Worm (Caenorhabditis elegans) whole organism, L4 larva: ENCODE measurements around the gene D1054.19.

ENCODE experiments used
- Y105C5A.15 ChIP-seq: fragments of 200-800 bp; sonication (Bioruptor generic); IDR thresholded peaks from 2 replicates; pipeline ENCODE4 v1.3.6; 2022; ENCODE audit warnings: missing genetic modification characterization, missing compliant biosample characterization
- Y75B8A.6 ChIP-seq: fragments of 200-800 bp; sonication (Bioruptor generic); IDR thresholded peaks from 2 replicates; pipeline ENCODE4 v1.3.6; 2022; ENCODE audit warnings: missing genetic modification reagents, missing genetic modification characterization, missing compliant biosample characterization
- aha-1 ChIP-seq: fragments of 150-350 bp; peaks from one replicate; lab custom pipeline; 2014; ENCODE audit warnings: missing biosample characterization, missing genetic modification characterization
- aly-2 ChIP-seq: sonication (generic microtip); optimal IDR thresholded peaks from 2 replicates; lab custom pipeline; 2018; ENCODE audit warnings: missing biosample characterization, missing genetic modification characterization
- ceh-20 ChIP-seq: fragments of 200-800 bp; sonication (Bioruptor generic); IDR thresholded peaks from 2 replicates; pipeline ENCODE4 v1.3.6; 2022; ENCODE audit warnings: missing genetic modification reagents, missing genetic modification characterization, missing compliant biosample characterization
- ceh-82 ChIP-seq: sonication (generic microtip); optimal IDR thresholded peaks from 2 replicates; lab custom pipeline; 2017; ENCODE audit warnings: missing biosample characterization, missing genetic modification characterization
- ces-1 ChIP-seq: fragments of 150-350 bp; sonication (generic microtip); optimal IDR thresholded peaks from 4 replicates; lab custom pipeline; 2014; ENCODE audit warnings: missing biosample characterization, missing genetic modification reagents, missing genetic modification characterization
- ctbp-1 ChIP-seq: fragments of 200-800 bp; sonication (Bioruptor generic); IDR thresholded peaks from 2 replicates; pipeline ENCODE4 v1.3.6; 2022; ENCODE audit warnings: missing genetic modification reagents, missing genetic modification characterization, missing compliant biosample characterization
- daf-12 ChIP-seq: fragments of 150-350 bp; optimal IDR thresholded peaks from 2 replicates; lab custom pipeline; 2014; ENCODE audit warnings: missing biosample characterization, missing genetic modification reagents, missing genetic modification characterization
- daf-16 ChIP-seq, 3 experiments: sonication (generic microtip); optimal IDR thresholded peaks; 2 replicates each; lab custom pipeline; 2016 to 2017; ENCODE audit warnings: missing genetic modification characterization in 3 of 3, missing genetic modification reagents in 3 of 3, mild to moderate bottlenecking in 2 of 3, missing compliant biosample characterization in 2 of 3, missing biosample characterization in 1 of 3, moderate library complexity in 1 of 3
- daf-19 ChIP-seq: fragments of 200-800 bp; sonication (Bioruptor generic); conservative IDR thresholded peaks from 2 replicates; pipeline ENCODE4 v1.3.6; 2022; ENCODE audit warnings: missing genetic modification characterization, missing compliant biosample characterization
- daf-8 ChIP-seq: fragments of 200-800 bp; sonication (Bioruptor generic); IDR thresholded peaks from 2 replicates; pipeline ENCODE4 v1.3.6; 2022; ENCODE audit warnings: missing genetic modification characterization, missing compliant biosample characterization
- dmd-6 ChIP-seq: fragments of 200-800 bp; sonication (Bioruptor generic); IDR thresholded peaks from 2 replicates; pipeline ENCODE4 v1.3.6; 2022; ENCODE audit warnings: missing genetic modification reagents, missing genetic modification characterization, missing compliant biosample characterization
- dmd-8 ChIP-seq: fragments of 200-800 bp; sonication (Bioruptor generic); IDR thresholded peaks from 2 replicates; pipeline ENCODE4 v1.3.6; 2022; ENCODE audit warnings: missing genetic modification characterization, missing compliant biosample characterization
- dmd-9 ChIP-seq: fragments of 200-800 bp; sonication (Bioruptor generic); IDR thresholded peaks from 2 replicates; pipeline ENCODE4 v1.3.6; 2022; ENCODE audit warnings: missing genetic modification reagents, missing genetic modification characterization, missing compliant biosample characterization
- dpl-1 ChIP-seq: fragments of 150-350 bp; optimal IDR thresholded peaks from 2 replicates; lab custom pipeline; 2014; ENCODE audit warnings: missing biosample characterization, missing genetic modification reagents, missing genetic modification characterization
- duxl-1 ChIP-seq: sonication (generic microtip); optimal IDR thresholded peaks from 2 replicates; lab custom pipeline; 2016; ENCODE audit warnings: mild to moderate bottlenecking, missing genetic modification characterization, moderate library complexity, missing compliant biosample characterization; ENCODE audit not compliant: poor library complexity
- dve-1 ChIP-seq: sonication (generic microtip); optimal IDR thresholded peaks from 2 replicates; lab custom pipeline; 2017; ENCODE audit warnings: antibody characterized with exemption, mild to moderate bottlenecking, missing genetic modification characterization, missing compliant biosample characterization; ENCODE audit not compliant: insufficient read depth
- egl-27 ChIP-seq: sonication (generic microtip); optimal IDR thresholded peaks from 3 replicates; lab custom pipeline; 2017; ENCODE audit warnings: missing biosample characterization, missing genetic modification reagents, missing genetic modification characterization
- hlh-11 ChIP-seq: fragments of 200-800 bp; sonication (Bioruptor generic); optimal IDR thresholded peaks from 2 replicates; lab custom pipeline; 2018; ENCODE audit warnings: mild to moderate bottlenecking, missing genetic modification characterization, missing compliant biosample characterization
- hlh-30 ChIP-seq: sonication (generic microtip); optimal IDR thresholded peaks from 2 replicates; lab custom pipeline; 2017; ENCODE audit warnings: antibody characterized with exemption, mild to moderate bottlenecking, missing genetic modification characterization, missing compliant biosample characterization; ENCODE audit not compliant: insufficient read depth
- lim-7 ChIP-seq: fragments of 200-800 bp; sonication (Bioruptor generic); IDR thresholded peaks from 2 replicates; pipeline ENCODE4 v1.3.6; 2022; ENCODE audit warnings: missing genetic modification characterization, missing compliant biosample characterization
- lin-1 ChIP-seq: fragments of 200-800 bp; sonication (Bioruptor generic); IDR thresholded peaks from 2 replicates; pipeline ENCODE4 v1.3.6; 2022; ENCODE audit warnings: missing genetic modification reagents, missing genetic modification characterization, missing compliant biosample characterization
- lin-29 ChIP-seq: fragments of 200-800 bp; sonication (Bioruptor generic); IDR thresholded peaks from 2 replicates; pipeline ENCODE4 v1.3.6; 2022; ENCODE audit warnings: missing genetic modification reagents, missing genetic modification characterization, missing compliant biosample characterization
- lin-39 ChIP-seq: fragments of 150-350 bp; optimal IDR thresholded peaks from 2 replicates; lab custom pipeline; 2014; ENCODE audit warnings: missing biosample characterization, missing genetic modification reagents, missing genetic modification characterization
- mdl-1 ChIP-seq, 2 experiments: fragments of 150-350 bp in 1 of 2; sonication (generic microtip) in 1 of 2; optimal IDR thresholded peaks; 2 replicates each; lab custom pipeline; 2014 to 2017; ENCODE audit warnings: missing biosample characterization in 2 of 2, missing genetic modification characterization in 2 of 2
- mdt-29 ChIP-seq: fragments of 200-800 bp; sonication (Bioruptor generic); IDR thresholded peaks from 2 replicates; pipeline ENCODE4 v1.3.6; 2022; ENCODE audit warnings: missing genetic modification reagents, missing genetic modification characterization, missing compliant biosample characterization
- mes-2 ChIP-seq: sonication (generic microtip); optimal IDR thresholded peaks from 2 replicates; lab custom pipeline; 2016; ENCODE audit warnings: missing genotype, mild to moderate bottlenecking, missing genetic modification characterization, missing compliant biosample characterization; ENCODE audit not compliant: poor library complexity, severe bottlenecking
- mxl-2 ChIP-seq: fragments of 200-800 bp; sonication (Bioruptor generic); conservative IDR thresholded peaks from 2 replicates; pipeline ENCODE4 v1.3.6; 2022; ENCODE audit warnings: missing genetic modification reagents, missing genetic modification characterization, missing compliant biosample characterization
- nhr-102 ChIP-seq: sonication (generic microtip); optimal IDR thresholded peaks from 2 replicates; lab custom pipeline; 2016; ENCODE audit warnings: mild to moderate bottlenecking, missing genetic modification characterization, moderate library complexity, missing compliant biosample characterization
- nhr-237 ChIP-seq: sonication (generic microtip); optimal IDR thresholded peaks from 2 replicates; lab custom pipeline; 2017; ENCODE audit warnings: missing biosample characterization, missing genetic modification characterization
- nhr-28 ChIP-seq: fragments of 150-350 bp; optimal IDR thresholded peaks from 2 replicates; lab custom pipeline; 2014; ENCODE audit warnings: missing biosample characterization, missing genetic modification characterization
- nhr-41 ChIP-seq: fragments of 200-800 bp; sonication (Bioruptor generic); IDR thresholded peaks from 2 replicates; pipeline ENCODE4 v1.3.6; 2022; ENCODE audit warnings: missing genetic modification reagents, missing genetic modification characterization, missing compliant biosample characterization
- nhr-42 ChIP-seq: fragments of 200-800 bp; sonication (Bioruptor generic); IDR thresholded peaks from 2 replicates; pipeline ENCODE4 v1.3.6; 2022; ENCODE audit warnings: missing genetic modification characterization, missing compliant biosample characterization
- nhr-48 ChIP-seq: sonication (generic microtip); optimal IDR thresholded peaks from 2 replicates; lab custom pipeline; 2016; ENCODE audit warnings: mild to moderate bottlenecking, missing genetic modification characterization, missing compliant biosample characterization
- nhr-6 ChIP-seq: fragments of 150-350 bp; optimal IDR thresholded peaks from 2 replicates; lab custom pipeline; 2014; ENCODE audit warnings: missing biosample characterization, missing genetic modification characterization
- nhr-76 ChIP-seq: fragments of 150-350 bp; optimal IDR thresholded peaks from 2 replicates; lab custom pipeline; 2014; ENCODE audit warnings: missing biosample characterization, missing genetic modification characterization
- nhr-77 ChIP-seq: fragments of 150-350 bp; optimal IDR thresholded peaks from 2 replicates; lab custom pipeline; 2014; ENCODE audit warnings: missing biosample characterization, missing genetic modification characterization
- pha-4 ChIP-seq, 2 experiments: fragments of 150-350 bp in 1 of 2; fragments of 200-800 bp in 1 of 2; sonication (Bioruptor generic) in 1 of 2; IDR thresholded peaks in 1 of 2; optimal IDR thresholded peaks in 1 of 2; 2 replicates each; pipeline versions ENCODE4 v1.3.6 to Lab custom; 2014 to 2022; ENCODE audit warnings: missing genetic modification characterization in 2 of 2, missing genetic modification reagents in 2 of 2, missing biosample characterization in 1 of 2, missing compliant biosample characterization in 1 of 2
- php-3 ChIP-seq: fragments of 200-800 bp; sonication (Bioruptor generic); IDR thresholded peaks from 2 replicates; pipeline ENCODE4 v1.3.6; 2022; ENCODE audit warnings: missing genetic modification reagents, missing genetic modification characterization, missing compliant biosample characterization
- pqm-1 ChIP-seq: sonication (generic microtip); optimal IDR thresholded peaks from 2 replicates; lab custom pipeline; 2017; ENCODE audit warnings: missing biosample characterization, missing genetic modification characterization
- rbr-2 ChIP-seq: sonication (generic microtip); optimal IDR thresholded peaks from 2 replicates; lab custom pipeline; 2016; ENCODE audit warnings: missing genotype, missing genetic modification characterization, missing compliant biosample characterization
- saeg-2 ChIP-seq: fragments of 200-800 bp; sonication (Bioruptor generic); IDR thresholded peaks from 2 replicates; pipeline ENCODE4 v1.3.6; 2022; ENCODE audit warnings: missing genetic modification reagents, missing genetic modification characterization, missing compliant biosample characterization
- sdz-12 ChIP-seq: fragments of 200-800 bp; sonication (Bioruptor generic); optimal IDR thresholded peaks from 2 replicates; lab custom pipeline; 2018; ENCODE audit warnings: mild to moderate bottlenecking, missing genetic modification characterization, missing compliant biosample characterization
- spr-3 ChIP-seq: fragments of 200-800 bp; sonication (Bioruptor generic); optimal IDR thresholded peaks from 2 replicates; lab custom pipeline; 2018; ENCODE audit warnings: mild to moderate bottlenecking, missing genetic modification characterization, missing compliant biosample characterization
- tag-97 ChIP-seq: fragments of 200-800 bp; sonication (Bioruptor generic); IDR thresholded peaks from 2 replicates; pipeline ENCODE4 v1.3.6; 2022; ENCODE audit warnings: missing genetic modification characterization, missing compliant biosample characterization
- unc-62 ChIP-seq, 3 experiments: fragments of 150-350 bp in 1 of 3; sonication (generic microtip); optimal IDR thresholded peaks in 2 of 3; peaks in 1 of 3; 1 replicate in 1 of 3; 2 replicates in 2 of 3; lab custom pipeline; 2014 to 2017; ENCODE audit warnings: missing biosample characterization in 3 of 3, missing genetic modification characterization in 3 of 3, missing genetic modification reagents in 3 of 3, missing genotype in 1 of 3
- vab-7 ChIP-seq: fragments of 200-800 bp; sonication (Bioruptor generic); IDR thresholded peaks from 2 replicates; pipeline ENCODE4 v1.3.6; 2022; ENCODE audit warnings: missing genetic modification reagents, missing genetic modification characterization, missing compliant biosample characterization
- zag-1 ChIP-seq: fragments of 150-350 bp; optimal IDR thresholded peaks from 2 replicates; lab custom pipeline; 2014; ENCODE audit warnings: missing biosample characterization, missing genetic modification characterization
- ztf-11 ChIP-seq: fragments of 150-350 bp; optimal IDR thresholded peaks from 2 replicates; lab custom pipeline; 2014; ENCODE audit warnings: missing biosample characterization, missing genetic modification characterization

D1054.19 gene

DNA sequence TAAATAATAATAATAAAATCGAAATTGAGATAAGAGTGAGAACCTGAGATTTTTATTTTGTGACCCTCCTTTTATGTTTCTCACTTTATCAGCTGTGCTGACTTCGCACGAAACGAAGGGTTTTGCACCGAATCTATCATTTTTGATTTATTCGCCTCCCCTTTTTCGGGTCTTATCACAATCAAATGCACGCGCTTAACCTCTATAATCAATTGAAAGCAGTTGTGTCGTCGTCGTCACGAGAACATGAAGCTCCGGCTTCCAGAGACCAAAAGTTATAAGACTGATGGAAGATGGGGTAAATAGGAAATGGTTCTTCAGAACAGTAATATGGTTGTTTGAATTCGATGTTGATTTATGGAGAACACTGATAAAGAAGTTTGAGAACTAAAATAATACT is 5.6 kb downstream of the D1054.19 start, which contains the start of gene D1054.18:
TSS of gene D1054.18 (minus strand) at position 45 of the 400 bp plus-strand sequence.
- peak; percentile 93 for TF ChIP-seq pqm-1
- no peak for TF ChIP-seq aly-2 (tag; lab: Kevin White, UChicago)
- no peak for TF ChIP-seq duxl-1 (tag; lab: Kevin White, UChicago)
- TF ChIP-seq lin-29 (GFP tag; lab: Robert Waterston, UW) = no peak
- TF ChIP-seq vab-7 (GFP tag; lab: Robert Waterston, UW) = no peak
- no peak for TF ChIP-seq Y75B8A.6 (GFP tag; lab: Robert Waterston, UW)
- peak; percentile 84 for TF ChIP-seq nhr-28 (tag; lab: Kevin White, UChicago)
- TF ChIP-seq ceh-20 (GFP tag; lab: Robert Waterston, UW) = peak; percentile 63; the same call in 1 of the 2 replicates
- peak; percentile 64 for TF ChIP-seq nhr-77
- peak in 1 of 2 experiments; percentile 39 for TF ChIP-seq mdl-1 (tag; optimal IDR thresholded peaks at IDR 0.05; lab: Kevin White, UChicago)
- TF ChIP-seq dmd-9 (GFP tag; lab: Robert Waterston, UW) = no peak
- no peak for TF ChIP-seq lim-7
- TF ChIP-seq php-3 = peak; percentile 97
- TF ChIP-seq nhr-6 (tag; lab: Kevin White, UChicago) = no peak
- no peak for TF ChIP-seq ztf-11 (tag; lab: Kevin White, UChicago)
- no peak for TF ChIP-seq daf-12 (tag; lab: Kevin White, UChicago)
- TF ChIP-seq lin-39 (tag; lab: Kevin White, UChicago) = no peak
- peak; percentile 95 for TF ChIP-seq dmd-6 (GFP tag; lab: Robert Waterston, UW)
- no peak for TF ChIP-seq nhr-237
- no peak for TF ChIP-seq rbr-2 (tag; lab: Kevin White, UChicago)
- TF ChIP-seq nhr-102 (tag; lab: Kevin White, UChicago) = peak; percentile 42
- TF ChIP-seq aha-1 (tag; lab: Kevin White, UChicago) = peak; percentile 36
- peak; percentile 66; the same call in 1 of the 2 replicates for TF ChIP-seq lin-1 (GFP tag; lab: Robert Waterston, UW)
- TF ChIP-seq ces-1 = no peak
- peak; percentile 85 for TF ChIP-seq nhr-41
- no peak for TF ChIP-seq zag-1 (tag; lab: Kevin White, UChicago)
- no peak for TF ChIP-seq egl-27 (tag; lab: Kevin White, UChicago)
- peak; percentile 27; the same call in 1 of the 2 replicates for TF ChIP-seq pha-4 (GFP tag; IDR thresholded peaks at IDR 0.05; lab: Robert Waterston, UW)
- TF ChIP-seq pha-4 (tag; optimal IDR thresholded peaks at IDR 0.05; lab: Kevin White, UChicago) = no peak
- TF ChIP-seq daf-19 (GFP tag; lab: Robert Waterston, UW) = no peak
- no peak for TF ChIP-seq nhr-76 (tag; lab: Kevin White, UChicago)
- TF ChIP-seq mxl-2 (GFP tag; lab: Robert Waterston, UW) = no peak
- no peak for TF ChIP-seq nhr-42 (GFP tag; lab: Robert Waterston, UW)
- TF ChIP-seq hlh-11 = peak; percentile 91
- peak; percentile 30 for TF ChIP-seq nhr-48 (tag; lab: Kevin White, UChicago)
- TF ChIP-seq ceh-82 (tag; lab: Kevin White, UChicago) = no peak
- TF ChIP-seq unc-62 (GFP tag; optimal IDR thresholded peaks at IDR 0.05 in 1 of 2; lab: Kevin White, UChicago) = peak; percentile 51 to 96
- TF ChIP-seq unc-62 (tag; optimal IDR thresholded peaks at IDR 0.05; lab: Kevin White, UChicago) = no peak
- TF ChIP-seq daf-16 (GFP tag; optimal IDR thresholded peaks at IDR 0.05; lab: Kevin White, UChicago) = no peak
- peak; percentile 89 for TF ChIP-seq daf-16 (tag; optimal IDR thresholded peaks at IDR 0.05; lab: Kevin White, UChicago)
- TF ChIP-seq dve-1 = peak; percentile 67
- no peak for TF ChIP-seq mes-2 (tag; lab: Kevin White, UChicago)
- no peak for TF ChIP-seq dpl-1 (GFP tag; lab: Kevin White, UChicago)
- TF ChIP-seq Y105C5A.15 (GFP tag; lab: Robert Waterston, UW) = no peak
- peak; percentile 42; the same call in 1 of the 2 replicates for TF ChIP-seq saeg-2
- no peak for TF ChIP-seq dmd-8 (GFP tag; lab: Robert Waterston, UW)
- no peak for TF ChIP-seq mdt-29 (GFP tag; lab: Robert Waterston, UW)
- TF ChIP-seq hlh-30 (tag; lab: Kevin White, UChicago) = peak; percentile 55
- no peak for TF ChIP-seq ctbp-1
- no peak for TF ChIP-seq sdz-12 (GFP tag; lab: Kevin White, UChicago)
- TF ChIP-seq spr-3 (GFP tag; lab: Kevin White, UChicago) = no peak
- no peak for TF ChIP-seq tag-97 (GFP tag; lab: Robert Waterston, UW)
- TF ChIP-seq daf-8 (GFP tag; lab: Robert Waterston, UW) = no peak
